Fruit fly (Drosophila melanogaster): ENCODE results near the gene CG5274.

CG5274 gene

dm6 chr3L:20384086-20384810, 43.2 kb downstream of the CG5274 start, which contains the start of the genes CG5498 and fbl (continued):
- TF ChIP-seq esg (GFP tag; conservative IDR thresholded peaks at IDR 0.05) (peak; percentile 38; the same call in 1 of the 2 replicates), peb (GFP tag; IDR thresholded peaks at IDR 0.05) (no peak), vnd (GFP tag; IDR thresholded peaks at IDR 0.05; ENCODE audit: partially characterized antibody) (no peak), Nf-YB (GFP tag; optimal IDR thresholded peaks at IDR 0.05) (no peak), tgo (GFP tag; IDR thresholded peaks at IDR 0.05) (peak; percentile 27; the same call in 1 of the 3 replicates), disco-r (GFP tag; optimal IDR thresholded peaks at IDR 0.05) (no peak), CG7357 (GFP tag; IDR thresholded peaks at IDR 0.05) (no peak), Dad (GFP tag; optimal IDR thresholded peaks at IDR 0.05) (peak; percentile 38), CG4820 (GFP tag; optimal IDR thresholded peaks at IDR 0.05) (peak; percentile 50), MTF-1 (GFP tag; optimal IDR thresholded peaks at IDR 0.05; ENCODE audit: borderline replicate concordance) (no peak), Awh (GFP tag; IDR thresholded peaks at IDR 0.05) (no peak), CG17328 (GFP tag; IDR thresholded peaks at IDR 0.05) (no peak), CG30403 (GFP tag; optimal IDR thresholded peaks at IDR 0.05) (peak; percentile 84), aop (GFP tag; IDR thresholded peaks at IDR 0.05) (no peak), MBD-R2 (GFP tag; IDR thresholded peaks at IDR 0.05) (peak; percentile 75), CG7987 (GFP tag; optimal IDR thresholded peaks at IDR 0.05) (no peak), Atf3 (GFP tag; optimal IDR thresholded peaks at IDR 0.05) (no peak), ftz-f1 (GFP tag; optimal IDR thresholded peaks at IDR 0.05) (no peak), usp (GFP tag; optimal IDR thresholded peaks at IDR 0.05) (no peak), CG13894 (tag; optimal IDR thresholded peaks at IDR 0.05) (peak; percentile 63), sug (tag; optimal IDR thresholded peaks at IDR 0.05) (peak; percentile 68), CG18764 (GFP tag; optimal IDR thresholded peaks at IDR 0.05) (peak; percentile 39), Doc3 (GFP tag; IDR thresholded peaks at IDR 0.05; ENCODE audit: partially characterized antibody) (0 out of 3 replicates have a peak, but pooled peaks have one; percentile 30), CG8281 (tag; optimal IDR thresholded peaks at IDR 0.05) (peak; percentile 1), CG1529 (GFP tag; optimal IDR thresholded peaks at IDR 0.05) (peak; percentile 32), Stat92E (GFP tag; optimal IDR thresholded peaks at IDR 0.05) (no peak), sens-2 (GFP tag; IDR thresholded peaks at IDR 0.05) (no peak), CG3995 (GFP tag; optimal IDR thresholded peaks at IDR 0.05) (peak; percentile 10), Xbp1 (GFP tag; optimal IDR thresholded peaks at IDR 0.05) (peak; percentile 63), CG1024 (GFP tag; IDR thresholded peaks at IDR 0.05) (0 out of 2 replicates have a peak, but pooled peaks have one; percentile 9), CG7271 (tag; optimal IDR thresholded peaks at IDR 0.05) (peak; percentile 1), CG12744 (GFP tag; optimal IDR thresholded peaks at IDR 0.05) (peak; percentile 29), tio (GFP tag; optimal IDR thresholded peaks at IDR 0.05) (peak; percentile 53), Doc2 (GFP tag; IDR thresholded peaks at IDR 0.05) (no peak), ssp (GFP tag; IDR thresholded peaks at IDR 0.05) (no peak), stwl (tag; optimal IDR thresholded peaks at IDR 0.05) (peak; percentile 96), chn (GFP tag; optimal IDR thresholded peaks at IDR 0.05) (peak; percentile 46), CG31365 (tag; optimal IDR thresholded peaks at IDR 0.05) (peak; percentile 21), CG31388 (GFP tag; optimal IDR thresholded peaks at IDR 0.05) (peak; percentile 9), CG2712 (tag; optimal IDR thresholded peaks at IDR 0.05) (peak; percentile 78), chm (GFP tag; IDR thresholded peaks at IDR 0.05) (no peak), toy (GFP tag; IDR thresholded peaks at IDR 0.05) (no peak), ems (GFP tag; optimal IDR thresholded peaks at IDR 0.05) (no peak), CTCF (GFP tag; optimal IDR thresholded peaks at IDR 0.05) (no peak), CG3407 (GFP tag; optimal IDR thresholded peaks at IDR 0.05) (no peak), CG10462 (GFP tag; optimal IDR thresholded peaks at IDR 0.05) (no peak), Poxn (GFP tag; IDR thresholded peaks at IDR 0.05) (no peak), grau (tag; optimal IDR thresholded peaks at IDR 0.05) (peak; percentile 77), CG3065 (GFP tag; optimal IDR thresholded peaks at IDR 0.05) (no peak), Ssrp (tag; optimal IDR thresholded peaks at IDR 0.05) (peak; percentile 32), her (GFP tag; optimal IDR thresholded peaks at IDR 0.05) (no peak)

Data from whole organism, embryonic.